Worm (Caenorhabditis elegans): Measurements from ENCODE around the gene epc-1.

The epc-1 gene

DNA sequence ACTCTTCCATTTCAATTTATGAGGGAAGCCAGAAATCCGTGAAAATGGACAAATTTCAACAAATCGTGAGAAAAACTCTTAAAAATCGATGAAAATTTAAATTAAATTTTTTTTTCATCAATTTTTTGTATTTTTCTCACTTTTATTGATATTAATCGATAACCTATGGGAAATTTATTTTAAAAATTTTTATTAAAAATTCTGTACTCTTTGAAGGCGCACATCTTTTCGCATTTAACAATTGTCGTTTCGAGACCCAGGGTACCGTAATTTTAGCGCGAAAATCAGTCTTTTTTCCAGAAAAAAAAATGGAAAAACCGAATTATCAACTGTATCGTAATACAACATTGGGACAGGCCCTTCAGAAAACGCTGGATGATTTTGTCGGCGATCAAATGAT, 16.1 kb upstream of the epc-1 start, which contains the start of gene gtf-2A2:
Gene gtf-2A2, plus strand, starts transcription at position 301 of the 400 bp plus-strand sequence.
- no peak for TF ChIP-seq ztf-6 (GFP tag; IDR thresholded peaks at IDR 0.05)
- no peak for TF ChIP-seq bed-1 (GFP tag; IDR thresholded peaks at IDR 0.05)
- no peak for TF ChIP-seq cebp-2 (GFP tag; IDR thresholded peaks at IDR 0.05)
- TF ChIP-seq ekl-4 (GFP tag; IDR thresholded peaks at IDR 0.05) = no peak
- TF ChIP-seq ztf-18 (tag; optimal IDR thresholded peaks at IDR 0.05) = no peak
- TF ChIP-seq attf-5 (GFP tag; optimal IDR thresholded peaks at IDR 0.05) = no peak
- no peak for TF ChIP-seq pbrm-1 (GFP tag; IDR thresholded peaks at IDR 0.05)
- TF ChIP-seq ceh-40 (GFP tag; IDR thresholded peaks at IDR 0.05) = no peak
- TF ChIP-seq attf-3 (GFP tag; conservative IDR thresholded peaks at IDR 0.05) = no peak
- TF ChIP-seq attf-6 (GFP tag; IDR thresholded peaks at IDR 0.05) = no peak

ce11 chrIII:12616990-12617393, 8.6 kb upstream of the epc-1 start:
- TF ChIP-seq K12H6.12 (tag; optimal IDR thresholded peaks at IDR 0.05) (peak; percentile 18), nhr-90 (tag; optimal IDR thresholded peaks at IDR 0.05) (peak; percentile 43), lir-1 (GFP tag; conservative IDR thresholded peaks at IDR 0.05) (0 out of 2 replicates have a peak, but pooled peaks have one; percentile 27), madf-8 (GFP tag; conservative IDR thresholded peaks at IDR 0.05) (no peak), dox-1 (GFP tag; IDR thresholded peaks at IDR 0.05) (peak; percentile 62), snpc-4 (GFP tag; optimal IDR thresholded peaks at IDR 0.05) (no peak), snpc-4 (tag; optimal IDR thresholded peaks at IDR 0.05) (peak in 2 of 4 experiments; percentile 17 to 44), mxl-1 (tag; optimal IDR thresholded peaks at IDR 0.05) (no peak), ZK185.1 (tag; optimal IDR thresholded peaks at IDR 0.05; ENCODE audit: poor library complexity, severe bottlenecking) (peak; percentile 18), F49E8.2 (tag; optimal IDR thresholded peaks at IDR 0.05; ENCODE audit: insufficient read depth) (no peak), attf-6 (GFP tag; IDR thresholded peaks at IDR 0.05) (no peak), C17E4.6 (GFP tag; IDR thresholded peaks at IDR 0.05) (no peak), hrde-1 (tag; optimal IDR thresholded peaks at IDR 0.05; ENCODE audit: borderline replicate concordance) (no peak), hsf-1 (GFP tag; IDR thresholded peaks at IDR 0.05) (0 out of 2 replicates have a peak, but pooled peaks have one; percentile 41), K11D2.4 (GFP tag; IDR thresholded peaks at IDR 0.05) (no peak), lin-40 (tag; optimal IDR thresholded peaks at IDR 0.05) (peak; percentile 49), F23B12.7 (tag; optimal IDR thresholded peaks at IDR 0.05; ENCODE audit: insufficient read depth) (no peak), lsy-27 (tag; optimal IDR thresholded peaks at IDR 0.05; ENCODE audit: borderline replicate concordance, insufficient read depth) (no peak), Y67H2A.10 (GFP tag; conservative IDR thresholded peaks at IDR 0.05) (no peak), chd-7 (tag; optimal IDR thresholded peaks at IDR 0.05) (peak; percentile 11), F37B4.10 (GFP tag; IDR thresholded peaks at IDR 0.05) (no peak), F55B11.4 (tag; optimal IDR thresholded peaks at IDR 0.05; ENCODE audit: borderline replicate concordance, insufficient read depth) (no peak), ztf-6 (GFP tag; IDR thresholded peaks at IDR 0.05) (no peak), pbrm-1 (GFP tag; IDR thresholded peaks at IDR 0.05) (0 out of 2 replicates have a peak, but pooled peaks have one; percentile 22), nfyb-1 (GFP tag; IDR thresholded peaks at IDR 0.05) (peak; percentile 84), egl-18 (GFP tag; IDR thresholded peaks at IDR 0.05) (no peak), sea-2 (GFP tag; IDR thresholded peaks at IDR 0.05) (no peak), zim-3 (tag; optimal IDR thresholded peaks at IDR 0.05) (no peak), aptf-2 (GFP tag; conservative IDR thresholded peaks at IDR 0.05) (no peak), Y95B8A.8 (GFP tag; IDR thresholded peaks at IDR 0.05) (no peak), rpc-1 (optimal IDR thresholded peaks at IDR 0.05) (no peak), rpc-1 (tag; optimal IDR thresholded peaks at IDR 0.05) (no peak), athp-1 (tag; optimal IDR thresholded peaks at IDR 0.05) (no peak), rcor-1 (GFP tag; IDR thresholded peaks at IDR 0.05) (no peak), attf-5 (GFP tag; optimal IDR thresholded peaks at IDR 0.05) (peak; percentile 60), Y53G8AR.9 (GFP tag; conservative IDR thresholded peaks at IDR 0.05) (no peak), die-1 (tag; optimal IDR thresholded peaks at IDR 0.05) (no peak), bed-2 (GFP tag; IDR thresholded peaks at IDR 0.05) (no peak), ceh-40 (GFP tag; IDR thresholded peaks at IDR 0.05) (no peak), bed-1 (GFP tag; IDR thresholded peaks at IDR 0.05) (no peak), mel-28 (tag; optimal IDR thresholded peaks at IDR 0.05; ENCODE audit: borderline replicate concordance) (peak; percentile 14), ceh-27 (GFP tag; optimal IDR thresholded peaks at IDR 0.05) (peak; percentile 32)
